Worm (Caenorhabditis elegans) whole organism, young adult: ENCODE data around the gene F42A10.5.

Source experiments
- B0019.2 ChIP-seq: fragments of 200-800 bp; sonication (Bioruptor generic); conservative IDR thresholded peaks from 2 replicates; pipeline ENCODE4 v1.3.6; 2022; ENCODE audit warnings: missing genetic modification reagents, missing genetic modification characterization, missing compliant biosample characterization
- B0035.1 ChIP-seq: sonication (generic microtip); optimal IDR thresholded peaks from 2 replicates; lab custom pipeline; 2016; ENCODE audit warnings: missing genetic modification characterization, mild to moderate bottlenecking, missing compliant biosample characterization, missing genotype, missing genetic modification reagents
- C06A6.2 ChIP-seq: fragments of 200-800 bp; sonication (Bioruptor generic); conservative IDR thresholded peaks from 2 replicates; pipeline ENCODE4 v1.3.6; 2022; ENCODE audit warnings: missing genetic modification characterization, missing compliant biosample characterization
- F10E7.11 ChIP-seq: sonication (generic microtip); optimal IDR thresholded peaks from 2 replicates; lab custom pipeline; 2017; ENCODE audit warnings: mild to moderate bottlenecking, missing genetic modification characterization, moderate library complexity, missing compliant biosample characterization
- F23B12.7 ChIP-seq: sonication (generic microtip); optimal IDR thresholded peaks from 2 replicates; lab custom pipeline; 2017; ENCODE audit warnings: missing genetic modification characterization, mild to moderate bottlenecking, missing compliant biosample characterization, antibody characterized with exemption, moderate library complexity; ENCODE audit not compliant: insufficient read depth
- F49E8.2 ChIP-seq: sonication (generic microtip); optimal IDR thresholded peaks from 3 replicates; lab custom pipeline; 2017; ENCODE audit warnings: missing genetic modification characterization, mild to moderate bottlenecking, missing compliant biosample characterization, antibody characterized with exemption, moderate library complexity; ENCODE audit not compliant: insufficient read depth
- K11D2.4 ChIP-seq: fragments of 200-800 bp; sonication (Bioruptor generic); IDR thresholded peaks from 2 replicates; pipeline ENCODE4 v1.3.6; 2022; ENCODE audit warnings: missing genetic modification reagents, missing genetic modification characterization, missing compliant biosample characterization
- Y53F4B.3 ChIP-seq: fragments of 200-800 bp; sonication (Bioruptor generic); IDR thresholded peaks from 2 replicates; pipeline ENCODE4 v1.3.6; 2022; ENCODE audit warnings: missing genetic modification reagents, missing genetic modification characterization, missing compliant biosample characterization
- Y56A3A.18 ChIP-seq: fragments of 200-800 bp; sonication (Bioruptor generic); IDR thresholded peaks from 2 replicates; pipeline ENCODE4 v1.3.6; 2022; ENCODE audit warnings: missing genetic modification reagents, missing genetic modification characterization, missing compliant biosample characterization
- Y95B8A.8 ChIP-seq: fragments of 200-800 bp; sonication (Bioruptor generic); IDR thresholded peaks from 2 replicates; pipeline ENCODE4 v1.3.6; 2022; ENCODE audit warnings: missing genetic modification reagents, missing genetic modification characterization, missing compliant biosample characterization
- ZK185.1 ChIP-seq: sonication (generic microtip); optimal IDR thresholded peaks from 2 replicates; lab custom pipeline; 2016; ENCODE audit warnings: mild to moderate bottlenecking, missing genetic modification characterization, missing compliant biosample characterization; ENCODE audit not compliant: poor library complexity, severe bottlenecking
- athp-1 ChIP-seq: sonication (generic microtip); optimal IDR thresholded peaks from 2 replicates; lab custom pipeline; 2017; ENCODE audit warnings: mild to moderate bottlenecking, missing genetic modification characterization, missing compliant biosample characterization
- attf-5 ChIP-seq: fragments of 200-800 bp; sonication (Bioruptor generic); optimal IDR thresholded peaks from 2 replicates; lab custom pipeline; 2018; ENCODE audit warnings: mild to moderate bottlenecking, missing genetic modification characterization, missing compliant biosample characterization
- ceh-27 ChIP-seq: fragments of 200-800 bp; sonication (Bioruptor generic); optimal IDR thresholded peaks from 2 replicates; lab custom pipeline; 2018; ENCODE audit warnings: mild to moderate bottlenecking, missing genetic modification characterization, moderate library complexity, missing compliant biosample characterization
- ceh-91 ChIP-seq: fragments of 200-800 bp; sonication (Bioruptor generic); IDR thresholded peaks from 2 replicates; pipeline ENCODE4 v1.3.6; 2022; ENCODE audit warnings: missing genetic modification reagents, missing genetic modification characterization, missing compliant biosample characterization
- chd-7 ChIP-seq: sonication (generic microtip); optimal IDR thresholded peaks from 2 replicates; lab custom pipeline; 2016; ENCODE audit warnings: mild to moderate bottlenecking, missing genetic modification characterization, moderate library complexity, missing compliant biosample characterization
- die-1 ChIP-seq: sonication (generic microtip); optimal IDR thresholded peaks from 2 replicates; lab custom pipeline; 2016; ENCODE audit warnings: missing genotype, mild to moderate bottlenecking, missing genetic modification characterization, missing compliant biosample characterization
- dpl-1 ChIP-seq: fragments of 150-350 bp; optimal IDR thresholded peaks from 2 replicates; lab custom pipeline; 2014; ENCODE audit warnings: missing biosample characterization, missing genetic modification reagents, missing genetic modification characterization
- egl-18 ChIP-seq: fragments of 200-800 bp; sonication (Bioruptor generic); IDR thresholded peaks from 2 replicates; pipeline ENCODE4 v1.3.6; 2022; ENCODE audit warnings: missing genetic modification reagents, missing genetic modification characterization, missing compliant biosample characterization
- egrh-3 ChIP-seq: fragments of 200-800 bp; sonication (Bioruptor generic); IDR thresholded peaks from 2 replicates; pipeline ENCODE4 v1.3.6; 2022; ENCODE audit warnings: missing genetic modification reagents, missing genetic modification characterization, missing compliant biosample characterization
- ekl-4 ChIP-seq: fragments of 200-800 bp; sonication (Bioruptor generic); IDR thresholded peaks from 2 replicates; pipeline ENCODE4 v1.3.6; 2022; ENCODE audit warnings: missing genetic modification reagents, missing genetic modification characterization, missing compliant biosample characterization
- gei-17 ChIP-seq: fragments of 200-800 bp; sonication (Bioruptor generic); optimal IDR thresholded peaks from 2 replicates; lab custom pipeline; 2018; ENCODE audit warnings: mild to moderate bottlenecking, missing genetic modification characterization, missing compliant biosample characterization
- hmg-1.2 ChIP-seq: fragments of 200-800 bp; sonication (Bioruptor generic); IDR thresholded peaks from 2 replicates; pipeline ENCODE4 v1.3.6; 2022; ENCODE audit warnings: missing genetic modification reagents, missing genetic modification characterization, missing compliant biosample characterization
- hmg-20 ChIP-seq: fragments of 200-800 bp; sonication (Bioruptor generic); IDR thresholded peaks from 2 replicates; pipeline ENCODE4 v1.3.6; 2022; ENCODE audit warnings: missing genetic modification reagents, missing genetic modification characterization, missing compliant biosample characterization
- hrde-1 ChIP-seq: sonication (generic microtip); optimal IDR thresholded peaks from 2 replicates; lab custom pipeline; 2016; ENCODE audit warnings: missing genetic modification characterization, mild to moderate bottlenecking, missing compliant biosample characterization, moderate library complexity, missing genotype, missing genetic modification reagents, borderline replicate concordance
- hsf-1 ChIP-seq: fragments of 200-800 bp; sonication (Bioruptor generic); IDR thresholded peaks from 2 replicates; pipeline ENCODE4 v1.3.6; 2022; ENCODE audit warnings: missing genetic modification reagents, missing genetic modification characterization, missing compliant biosample characterization
- let-607 ChIP-seq, 2 experiments: fragments of 200-800 bp in 1 of 2; sonication (Bioruptor generic) in 1 of 2; sonication (generic microtip) in 1 of 2; optimal IDR thresholded peaks; 2 replicates each; lab custom pipeline; 2016 to 2018; ENCODE audit warnings: mild to moderate bottlenecking in 2 of 2, missing compliant biosample characterization in 2 of 2, missing genetic modification characterization in 2 of 2, moderate library complexity in 2 of 2, missing genotype in 1 of 2
- lin-40 ChIP-seq: sonication (generic microtip); optimal IDR thresholded peaks from 2 replicates; lab custom pipeline; 2016; ENCODE audit warnings: missing genetic modification characterization, mild to moderate bottlenecking, missing compliant biosample characterization, missing genotype, missing genetic modification reagents
- madf-3 ChIP-seq: fragments of 200-800 bp; sonication (Bioruptor generic); IDR thresholded peaks from 2 replicates; pipeline ENCODE4 v1.3.6; 2022; ENCODE audit warnings: missing genetic modification reagents, missing genetic modification characterization, missing compliant biosample characterization
- madf-8 ChIP-seq: fragments of 200-800 bp; sonication (Bioruptor generic); conservative IDR thresholded peaks from 2 replicates; pipeline ENCODE4 v1.3.6; 2022; ENCODE audit warnings: missing genetic modification reagents, missing genetic modification characterization, missing compliant biosample characterization
- mcd-1 ChIP-seq: fragments of 200-800 bp; sonication (Bioruptor generic); IDR thresholded peaks from 2 replicates; pipeline ENCODE4 v1.3.6; 2022; ENCODE audit warnings: missing genetic modification reagents, missing genetic modification characterization, missing compliant biosample characterization
- mxl-1 ChIP-seq: sonication (generic microtip); optimal IDR thresholded peaks from 2 replicates; lab custom pipeline; 2016; ENCODE audit warnings: missing genetic modification characterization, missing compliant biosample characterization
- nfya-1 ChIP-seq: sonication (generic microtip); optimal IDR thresholded peaks from 2 replicates; lab custom pipeline; 2017; ENCODE audit warnings: antibody characterized with exemption, missing compliant biosample characterization, missing genetic modification characterization, borderline replicate concordance; ENCODE audit not compliant: insufficient read depth
- nhr-179 ChIP-seq: sonication (generic microtip); optimal IDR thresholded peaks from 2 replicates; lab custom pipeline; 2016; ENCODE audit warnings: mild to moderate bottlenecking, missing genetic modification characterization, missing compliant biosample characterization
- nhr-90 ChIP-seq: sonication (generic microtip); optimal IDR thresholded peaks from 2 replicates; lab custom pipeline; 2016; ENCODE audit warnings: missing genotype, mild to moderate bottlenecking, missing genetic modification characterization, missing compliant biosample characterization
- rcor-1 ChIP-seq: fragments of 200-800 bp; sonication (Bioruptor generic); IDR thresholded peaks from 2 replicates; pipeline ENCODE4 v1.3.6; 2022; ENCODE audit warnings: missing genetic modification reagents, missing genetic modification characterization, missing compliant biosample characterization
- sea-2 ChIP-seq: fragments of 200-800 bp; sonication (Bioruptor generic); IDR thresholded peaks from 2 replicates; pipeline ENCODE4 v1.3.6; 2022; ENCODE audit warnings: missing genetic modification characterization, missing compliant biosample characterization
- somi-1 ChIP-seq: fragments of 200-800 bp; sonication (Bioruptor generic); optimal IDR thresholded peaks from 2 replicates; lab custom pipeline; 2018; ENCODE audit warnings: mild to moderate bottlenecking, missing genetic modification characterization, missing compliant biosample characterization
- tbx-9 ChIP-seq: sonication (generic microtip); optimal IDR thresholded peaks from 2 replicates; lab custom pipeline; 2016; ENCODE audit warnings: borderline replicate concordance, missing genetic modification characterization, inconsistent platforms, missing compliant biosample characterization
- unc-130 ChIP-seq: sonication (generic microtip); optimal IDR thresholded peaks from 2 replicates; lab custom pipeline; 2016; ENCODE audit warnings: missing genetic modification reagents, missing genetic modification characterization, missing compliant biosample characterization
- ztf-18 ChIP-seq: sonication (generic microtip); optimal IDR thresholded peaks from 2 replicates; lab custom pipeline; 2016; ENCODE audit warnings: missing genotype, mild to moderate bottlenecking, missing genetic modification characterization, missing compliant biosample characterization
- ztf-25 ChIP-seq: fragments of 200-800 bp; sonication (Bioruptor generic); IDR thresholded peaks from 2 replicates; pipeline ENCODE4 v1.3.6; 2022; ENCODE audit warnings: missing genetic modification reagents, missing genetic modification characterization, missing compliant biosample characterization
- ztf-28 ChIP-seq: fragments of 200-800 bp; sonication (Bioruptor generic); IDR thresholded peaks from 2 replicates; pipeline ENCODE4 v1.3.6; 2022; ENCODE audit warnings: missing genetic modification reagents, missing genetic modification characterization, missing compliant biosample characterization
- ztf-6 ChIP-seq: fragments of 200-800 bp; sonication (Bioruptor generic); IDR thresholded peaks from 2 replicates; pipeline ENCODE4 v1.3.6; 2022; ENCODE audit warnings: missing genetic modification reagents, missing genetic modification characterization, missing compliant biosample characterization

The F42A10.5 gene

ce11 chrIII:6137431-6137830 is 35.8 kb downstream of the F42A10.5 start (continued):
- TF ChIP-seq lin-40 (tag; lab: Kevin White, UChicago) (peak; percentile 46), C06A6.2 (0 out of 2 replicates have a peak, but pooled peaks have one; percentile 56)

- TF ChIP-seq sea-2 (GFP tag; lab: Robert Waterston, UW) (no peak), egl-18 (GFP tag; lab: Robert Waterston, UW) (no peak), ekl-4 (no peak), hmg-1.2 (GFP tag; lab: Robert Waterston, UW) (no peak), nhr-179 (no peak), ceh-91 (GFP tag; lab: Robert Waterston, UW) (no peak), ceh-27 (GFP tag; lab: Kevin White, UChicago) (no peak), madf-8 (GFP tag; lab: Robert Waterston, UW) (no peak), lin-40 (tag; lab: Kevin White, UChicago) (no peak), B0019.2 (no peak), ztf-28 (GFP tag; lab: Robert Waterston, UW) (no peak)
- TF ChIP-seq, all 124 proteins: peak for 0
Observed at ce11 chrIII:6136178-6136577, 37.1 kb downstream of the F42A10.5 start, which contains the start of gene mvk-1. mvk-1 (minus strand) TSS chrIII:6136278.

ce11 chrIII:6135211-6135610 is 38.1 kb downstream of the F42A10.5 start:
- TF ChIP-seq Y56A3A.18 (GFP tag; lab: Robert Waterston, UW) (no peak), attf-5 (GFP tag; lab: Kevin White, UChicago) (no peak), athp-1 (tag; lab: Kevin White, UChicago) (no peak), unc-130 (GFP tag; lab: Kevin White, UChicago) (no peak), madf-3 (no peak), F23B12.7 (tag; lab: Kevin White, UChicago) (no peak), somi-1 (GFP tag; lab: Kevin White, UChicago) (peak; percentile 15), nhr-90 (no peak), hmg-20 (GFP tag; lab: Robert Waterston, UW) (no peak), ztf-18 (tag; lab: Kevin White, UChicago) (no peak), gei-17 (GFP tag; lab: Kevin White, UChicago) (no peak), K11D2.4 (no peak), ztf-28 (GFP tag; lab: Robert Waterston, UW) (no peak), tbx-9 (tag; lab: Kevin White, UChicago) (no peak), F10E7.11 (tag; lab: Kevin White, UChicago) (no peak), mcd-1 (GFP tag; lab: Robert Waterston, UW) (0 out of 2 replicates have a peak, but pooled peaks have one; percentile 28), dpl-1 (GFP tag; lab: Kevin White, UChicago) (no peak), F49E8.2 (tag; lab: Kevin White, UChicago) (no peak), ztf-25 (no peak), chd-7 (tag; lab: Kevin White, UChicago) (peak; percentile 1), madf-8 (GFP tag; lab: Robert Waterston, UW) (no peak), die-1 (tag; lab: Kevin White, UChicago) (peak; percentile 4), mxl-1 (tag; lab: Kevin White, UChicago) (no peak), Y53F4B.3 (no peak), hrde-1 (tag; lab: Kevin White, UChicago) (no peak), let-607 (tag; optimal IDR thresholded peaks at IDR 0.05; lab: Kevin White, UChicago) (no peak), egl-18 (GFP tag; lab: Robert Waterston, UW) (no peak), B0035.1 (tag; lab: Kevin White, UChicago) (no peak), nfya-1 (tag; lab: Kevin White, UChicago) (no peak), ceh-27 (GFP tag; lab: Kevin White, UChicago) (no peak), rcor-1 (GFP tag; lab: Robert Waterston, UW) (no peak), hsf-1 (GFP tag; lab: Robert Waterston, UW) (no peak), ZK185.1 (tag; lab: Kevin White, UChicago) (no peak), ztf-6 (no peak), Y95B8A.8 (GFP tag; lab: Robert Waterston, UW) (no peak), egrh-3 (GFP tag; lab: Robert Waterston, UW) (peak; percentile 49; the same call in 1 of the 2 replicates)
